Worm (Caenorhabditis elegans) whole organism, L4 larva: ENCODE data around the gene klo-1.

Experiments used
- Y105C5A.15 ChIP-seq: fragments of 200-800 bp; sonication (Bioruptor generic); IDR thresholded peaks from 2 replicates; pipeline ENCODE4 v1.3.6; 2022; ENCODE audit warnings: missing genetic modification characterization, missing compliant biosample characterization
- Y48G9A.11 ChIP-seq: fragments of 200-800 bp; sonication (Bioruptor generic); IDR thresholded peaks from 2 replicates; pipeline ENCODE4 v1.3.6; 2022; ENCODE audit warnings: missing genetic modification reagents, missing genetic modification characterization, missing compliant biosample characterization
- Y5F2A.4 ChIP-seq: fragments of 200-800 bp; sonication (Bioruptor generic); optimal IDR thresholded peaks from 2 replicates; lab custom pipeline; 2018; ENCODE audit warnings: mild to moderate bottlenecking, missing genetic modification characterization, missing compliant biosample characterization
- Y75B8A.6 ChIP-seq: fragments of 200-800 bp; sonication (Bioruptor generic); IDR thresholded peaks from 2 replicates; pipeline ENCODE4 v1.3.6; 2022; ENCODE audit warnings: missing genetic modification reagents, missing genetic modification characterization, missing compliant biosample characterization
- ZK546.5 ChIP-seq, 2 experiments: sonication (generic microtip); optimal IDR thresholded peaks; 2 replicates each; lab custom pipeline; 2017; ENCODE audit warnings: missing biosample characterization in 2 of 2, missing genetic modification characterization in 2 of 2
- aha-1 ChIP-seq: fragments of 150-350 bp; peaks from one replicate; lab custom pipeline; 2014; ENCODE audit warnings: missing biosample characterization, missing genetic modification characterization
- arid-1 ChIP-seq: fragments of 200-800 bp; sonication (Bioruptor generic); conservative IDR thresholded peaks from 2 replicates; pipeline ENCODE4 v1.3.6; 2022; ENCODE audit warnings: missing genetic modification reagents, missing genetic modification characterization, missing compliant biosample characterization
- attf-4 ChIP-seq: sonication (generic microtip); optimal IDR thresholded peaks from 3 replicates; lab custom pipeline; 2017; ENCODE audit warnings: missing biosample characterization, missing genetic modification characterization
- ceh-28 ChIP-seq: fragments of 150-350 bp; optimal IDR thresholded peaks from 2 replicates; lab custom pipeline; 2014; ENCODE audit warnings: missing biosample characterization, missing genetic modification reagents, missing genetic modification characterization
- ceh-32 ChIP-seq: sonication (generic microtip); optimal IDR thresholded peaks from 2 replicates; lab custom pipeline; 2016; ENCODE audit warnings: mild to moderate bottlenecking, missing genetic modification characterization, missing compliant biosample characterization; ENCODE audit not compliant: poor library complexity
- ceh-44 ChIP-seq: fragments of 200-800 bp; sonication (Bioruptor generic); IDR thresholded peaks from 2 replicates; pipeline ENCODE4 v1.3.6; 2022; ENCODE audit warnings: missing genetic modification reagents, missing genetic modification characterization, missing compliant biosample characterization
- ceh-62 ChIP-seq: sonication (generic microtip); optimal IDR thresholded peaks from 2 replicates; lab custom pipeline; 2017; ENCODE audit warnings: missing biosample characterization, missing genetic modification characterization
- cey-2 ChIP-seq: sonication (generic microtip); optimal IDR thresholded peaks from 3 replicates; lab custom pipeline; 2017; ENCODE audit warnings: missing genetic modification characterization, mild to moderate bottlenecking, missing compliant biosample characterization, antibody characterized with exemption, borderline replicate concordance; ENCODE audit not compliant: insufficient read depth
- daf-8 ChIP-seq: fragments of 200-800 bp; sonication (Bioruptor generic); IDR thresholded peaks from 2 replicates; pipeline ENCODE4 v1.3.6; 2022; ENCODE audit warnings: missing genetic modification characterization, missing compliant biosample characterization
- dmd-8 ChIP-seq: fragments of 200-800 bp; sonication (Bioruptor generic); IDR thresholded peaks from 2 replicates; pipeline ENCODE4 v1.3.6; 2022; ENCODE audit warnings: missing genetic modification characterization, missing compliant biosample characterization
- dmd-9 ChIP-seq: fragments of 200-800 bp; sonication (Bioruptor generic); IDR thresholded peaks from 2 replicates; pipeline ENCODE4 v1.3.6; 2022; ENCODE audit warnings: missing genetic modification reagents, missing genetic modification characterization, missing compliant biosample characterization
- dve-1 ChIP-seq: sonication (generic microtip); optimal IDR thresholded peaks from 2 replicates; lab custom pipeline; 2017; ENCODE audit warnings: antibody characterized with exemption, mild to moderate bottlenecking, missing genetic modification characterization, missing compliant biosample characterization; ENCODE audit not compliant: insufficient read depth
- egl-43 ChIP-seq: fragments of 200-800 bp; sonication (Bioruptor generic); IDR thresholded peaks from 2 replicates; pipeline ENCODE4 v1.3.6; 2022; ENCODE audit warnings: missing genetic modification reagents, missing genetic modification characterization, missing compliant biosample characterization
- fos-1 ChIP-seq: fragments of 150-350 bp; optimal IDR thresholded peaks from 2 replicates; lab custom pipeline; 2014; ENCODE audit warnings: missing biosample characterization, missing genetic modification characterization
- hlh-30 ChIP-seq: sonication (generic microtip); optimal IDR thresholded peaks from 2 replicates; lab custom pipeline; 2017; ENCODE audit warnings: antibody characterized with exemption, mild to moderate bottlenecking, missing genetic modification characterization, missing compliant biosample characterization; ENCODE audit not compliant: insufficient read depth
- hmg-1.1 ChIP-seq: fragments of 200-800 bp; sonication (Bioruptor generic); IDR thresholded peaks from 2 replicates; pipeline ENCODE4 v1.3.6; 2022; ENCODE audit warnings: missing genetic modification reagents, missing genetic modification characterization, missing compliant biosample characterization
- jun-1 ChIP-seq: fragments of 150-350 bp; optimal IDR thresholded peaks from 2 replicates; lab custom pipeline; 2014; ENCODE audit warnings: missing biosample characterization, missing genetic modification reagents, missing genetic modification characterization
- lin-38 ChIP-seq: fragments of 200-800 bp; sonication (Bioruptor generic); IDR thresholded peaks from 2 replicates; pipeline ENCODE4 v1.3.6; 2022; ENCODE audit warnings: missing genetic modification reagents, missing genetic modification characterization, missing compliant biosample characterization
- lin-39 ChIP-seq: fragments of 150-350 bp; optimal IDR thresholded peaks from 2 replicates; lab custom pipeline; 2014; ENCODE audit warnings: missing biosample characterization, missing genetic modification reagents, missing genetic modification characterization
- lir-3 ChIP-seq: sonication (generic microtip); optimal IDR thresholded peaks from 2 replicates; lab custom pipeline; 2016; ENCODE audit warnings: mild to moderate bottlenecking, missing genetic modification characterization, missing compliant biosample characterization
- madf-9 ChIP-seq: fragments of 200-800 bp; sonication (Bioruptor generic); conservative IDR thresholded peaks from 2 replicates; pipeline ENCODE4 v1.3.6; 2022; ENCODE audit warnings: missing genetic modification reagents, missing genetic modification characterization, missing compliant biosample characterization
- mdl-1 ChIP-seq, 2 experiments: fragments of 150-350 bp in 1 of 2; sonication (generic microtip) in 1 of 2; optimal IDR thresholded peaks; 2 replicates each; lab custom pipeline; 2014 to 2017; ENCODE audit warnings: missing biosample characterization in 2 of 2, missing genetic modification characterization in 2 of 2
- mdt-29 ChIP-seq: fragments of 200-800 bp; sonication (Bioruptor generic); IDR thresholded peaks from 2 replicates; pipeline ENCODE4 v1.3.6; 2022; ENCODE audit warnings: missing genetic modification reagents, missing genetic modification characterization, missing compliant biosample characterization
- mxl-2 ChIP-seq: fragments of 200-800 bp; sonication (Bioruptor generic); conservative IDR thresholded peaks from 2 replicates; pipeline ENCODE4 v1.3.6; 2022; ENCODE audit warnings: missing genetic modification reagents, missing genetic modification characterization, missing compliant biosample characterization
- nhr-25 ChIP-seq: sonication (generic microtip); optimal IDR thresholded peaks from 2 replicates; lab custom pipeline; 2017; ENCODE audit warnings: missing genetic modification characterization, mild to moderate bottlenecking, missing compliant biosample characterization, antibody characterized with exemption, moderate library complexity, borderline replicate concordance; ENCODE audit not compliant: insufficient read depth
- nhr-42 ChIP-seq: fragments of 200-800 bp; sonication (Bioruptor generic); IDR thresholded peaks from 2 replicates; pipeline ENCODE4 v1.3.6; 2022; ENCODE audit warnings: missing genetic modification characterization, missing compliant biosample characterization
- nhr-48 ChIP-seq: sonication (generic microtip); optimal IDR thresholded peaks from 2 replicates; lab custom pipeline; 2016; ENCODE audit warnings: mild to moderate bottlenecking, missing genetic modification characterization, missing compliant biosample characterization
- nhr-6 ChIP-seq: fragments of 150-350 bp; optimal IDR thresholded peaks from 2 replicates; lab custom pipeline; 2014; ENCODE audit warnings: missing biosample characterization, missing genetic modification characterization
- nhr-76 ChIP-seq: fragments of 150-350 bp; optimal IDR thresholded peaks from 2 replicates; lab custom pipeline; 2014; ENCODE audit warnings: missing biosample characterization, missing genetic modification characterization
- pqm-1 ChIP-seq: sonication (generic microtip); optimal IDR thresholded peaks from 2 replicates; lab custom pipeline; 2017; ENCODE audit warnings: missing biosample characterization, missing genetic modification characterization
- sdz-12 ChIP-seq: fragments of 200-800 bp; sonication (Bioruptor generic); optimal IDR thresholded peaks from 2 replicates; lab custom pipeline; 2018; ENCODE audit warnings: mild to moderate bottlenecking, missing genetic modification characterization, missing compliant biosample characterization
- set-16 ChIP-seq: fragments of 200-800 bp; sonication (Bioruptor generic); IDR thresholded peaks from 2 replicates; pipeline ENCODE4 v1.3.6; 2022; ENCODE audit warnings: missing genetic modification reagents, missing genetic modification characterization, missing compliant biosample characterization
- skn-1 ChIP-seq: fragments of 150-350 bp; optimal IDR thresholded peaks from 2 replicates; lab custom pipeline; 2014; ENCODE audit warnings: missing biosample characterization, missing genetic modification characterization
- snpc-4 ChIP-seq: fragments of 150-350 bp; optimal IDR thresholded peaks from 2 replicates; lab custom pipeline; 2014; ENCODE audit warnings: missing biosample characterization, missing genetic modification characterization
- spr-1 ChIP-seq: sonication (generic microtip); optimal IDR thresholded peaks from 2 replicates; lab custom pipeline; 2016; ENCODE audit warnings: mild to moderate bottlenecking, missing genetic modification characterization, missing compliant biosample characterization
- spr-3 ChIP-seq: fragments of 200-800 bp; sonication (Bioruptor generic); optimal IDR thresholded peaks from 2 replicates; lab custom pipeline; 2018; ENCODE audit warnings: mild to moderate bottlenecking, missing genetic modification characterization, missing compliant biosample characterization
- unc-130 ChIP-seq: sonication (generic microtip); optimal IDR thresholded peaks from 2 replicates; lab custom pipeline; 2016; ENCODE audit warnings: missing genetic modification reagents, missing genetic modification characterization, missing compliant biosample characterization
- unc-39 ChIP-seq: sonication (generic microtip); optimal IDR thresholded peaks from 2 replicates; lab custom pipeline; 2017; ENCODE audit warnings: missing biosample characterization, missing genetic modification characterization
- unc-62 ChIP-seq, 3 experiments: fragments of 150-350 bp in 1 of 3; sonication (generic microtip); optimal IDR thresholded peaks in 2 of 3; peaks in 1 of 3; 1 replicate in 1 of 3; 2 replicates in 2 of 3; lab custom pipeline; 2014 to 2017; ENCODE audit warnings: missing biosample characterization in 3 of 3, missing genetic modification characterization in 3 of 3, missing genetic modification reagents in 3 of 3, missing genotype in 1 of 3
- vab-7 ChIP-seq: fragments of 200-800 bp; sonication (Bioruptor generic); IDR thresholded peaks from 2 replicates; pipeline ENCODE4 v1.3.6; 2022; ENCODE audit warnings: missing genetic modification reagents, missing genetic modification characterization, missing compliant biosample characterization
- zfp-2 ChIP-seq: sonication (generic microtip); optimal IDR thresholded peaks from 2 replicates; lab custom pipeline; 2016; ENCODE audit warnings: mild to moderate bottlenecking, missing genetic modification characterization, missing compliant biosample characterization
- ztf-11 ChIP-seq: fragments of 150-350 bp; optimal IDR thresholded peaks from 2 replicates; lab custom pipeline; 2014; ENCODE audit warnings: missing biosample characterization, missing genetic modification characterization

The klo-1 gene

DNA sequence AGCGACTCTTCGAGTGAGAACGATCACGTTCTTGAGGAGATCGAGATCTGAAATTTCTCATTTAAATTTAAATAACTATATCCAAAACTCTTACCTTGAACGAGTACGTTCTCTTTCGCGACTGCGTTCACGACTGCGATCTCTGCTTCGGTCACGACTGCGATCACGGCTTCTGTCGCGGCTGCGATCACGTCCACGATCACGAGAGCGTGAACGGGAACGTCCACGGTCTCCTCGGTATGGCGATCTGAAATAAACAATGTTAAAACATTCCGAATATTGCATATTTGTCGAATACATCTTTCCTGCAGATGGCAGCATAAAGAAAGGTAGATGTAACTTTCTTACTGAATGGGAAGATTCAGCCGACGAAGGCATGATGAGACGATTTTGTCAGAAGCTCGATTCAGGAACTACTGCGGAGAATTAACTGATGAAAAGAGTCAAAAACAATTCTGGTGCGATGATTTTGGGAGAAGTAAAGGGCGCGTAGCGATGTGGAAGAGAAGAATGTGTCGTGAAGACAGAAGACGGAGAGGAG lies 42.2 kb upstream of the klo-1 start:
- TF ChIP-seq egl-43 (peak; percentile 3; the same call in 1 of the 2 replicates), mxl-2 (GFP tag; lab: Robert Waterston, UW) (no peak), aha-1 (tag; lab: Kevin White, UChicago) (peak; percentile 59), set-16 (GFP tag; lab: Robert Waterston, UW) (0 out of 2 replicates have a peak, but pooled peaks have one; percentile 12)

DNA sequence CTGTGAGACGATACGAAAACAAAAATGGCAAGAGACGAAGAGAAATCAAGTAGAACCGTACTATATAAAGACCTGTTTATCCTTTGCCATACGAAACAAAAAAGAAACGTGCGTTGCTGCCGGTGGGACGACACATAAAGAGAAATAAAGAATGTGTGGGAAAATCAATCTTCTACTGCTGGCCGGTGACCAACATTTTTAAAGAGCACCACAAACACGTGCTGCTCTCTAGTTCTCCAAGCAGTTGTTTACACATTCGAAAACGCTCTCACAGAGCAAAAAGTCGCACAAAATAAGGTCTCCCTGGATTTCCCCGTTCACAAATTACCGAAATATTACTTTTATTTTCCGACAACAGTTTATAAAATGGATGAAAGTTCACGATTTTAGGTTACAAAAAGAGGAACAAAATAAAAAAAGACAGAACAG lies 41.5 kb upstream of the klo-1 start, which contains the start of gene imp-3:
TSS of gene imp-3 (minus strand) at position 93 of the 429 bp plus-strand sequence.
- TF ChIP-seq ZK546.5 (tag; optimal IDR thresholded peaks at IDR 0.05; lab: Kevin White, UChicago) (no peak), daf-8 (no peak), Y105C5A.15 (GFP tag; lab: Robert Waterston, UW) (peak; percentile 66; the same call in 1 of the 2 replicates), arid-1 (GFP tag; lab: Robert Waterston, UW) (peak; percentile 65; the same call in 1 of the 2 replicates), vab-7 (GFP tag; lab: Robert Waterston, UW) (no peak), unc-39 (tag; lab: Kevin White, UChicago) (no peak), madf-9 (GFP tag; lab: Robert Waterston, UW) (no peak), fos-1 (no peak), dmd-9 (GFP tag; lab: Robert Waterston, UW) (no peak), Y48G9A.11 (GFP tag; lab: Robert Waterston, UW) (peak; percentile 64), snpc-4 (tag; lab: Kevin White, UChicago) (no peak), nhr-25 (tag; lab: Kevin White, UChicago) (no peak), unc-130 (GFP tag; lab: Kevin White, UChicago) (no peak), ceh-32 (tag; lab: Kevin White, UChicago) (no peak), spr-3 (GFP tag; lab: Kevin White, UChicago) (peak; percentile 11), hlh-30 (tag; lab: Kevin White, UChicago) (peak; percentile 81), skn-1 (no peak), nhr-48 (tag; lab: Kevin White, UChicago) (no peak), sdz-12 (GFP tag; lab: Kevin White, UChicago) (no peak), pqm-1 (tag; lab: Kevin White, UChicago) (no peak), aha-1 (tag; lab: Kevin White, UChicago) (peak; percentile 98), mxl-2 (GFP tag; lab: Robert Waterston, UW) (peak; percentile 46; the same call in 1 of the 2 replicates), ceh-62 (no peak), cey-2 (no peak), nhr-42 (GFP tag; lab: Robert Waterston, UW) (0 out of 2 replicates have a peak, but pooled peaks have one; percentile 9), dmd-8 (no peak), attf-4 (no peak), unc-62 (GFP tag; optimal IDR thresholded peaks at IDR 0.05 in 1 of 2; lab: Kevin White, UChicago) (peak in 1 of 2 experiments; percentile 12), unc-62 (tag; optimal IDR thresholded peaks at IDR 0.05; lab: Kevin White, UChicago) (no peak), lir-3 (tag; lab: Kevin White, UChicago) (no peak), Y5F2A.4 (peak; percentile 74), spr-1 (tag; lab: Kevin White, UChicago) (peak; percentile 18), Y75B8A.6 (GFP tag; lab: Robert Waterston, UW) (no peak), zfp-2 (tag; lab: Kevin White, UChicago) (no peak), lin-38 (GFP tag; lab: Robert Waterston, UW) (peak; percentile 77), ztf-11 (no peak), jun-1 (no peak), dve-1 (tag; lab: Kevin White, UChicago) (peak; percentile 62), lin-39 (tag; lab: Kevin White, UChicago) (no peak), hmg-1.1 (GFP tag; lab: Robert Waterston, UW) (peak; percentile 63; the same call in 1 of the 2 replicates), nhr-6 (tag; lab: Kevin White, UChicago) (peak; percentile 21), egl-43 (0 out of 2 replicates have a peak, but pooled peaks have one; percentile 27), nhr-76 (tag; lab: Kevin White, UChicago) (no peak), mdt-29 (no peak), ceh-28 (no peak), mdl-1 (tag; optimal IDR thresholded peaks at IDR 0.05; lab: Kevin White, UChicago) (peak; percentile 41 to 88), ceh-44 (GFP tag; lab: Robert Waterston, UW) (no peak)
